Worm (Caenorhabditis elegans): ENCODE measurements around the gene bas-1.

DNA sequence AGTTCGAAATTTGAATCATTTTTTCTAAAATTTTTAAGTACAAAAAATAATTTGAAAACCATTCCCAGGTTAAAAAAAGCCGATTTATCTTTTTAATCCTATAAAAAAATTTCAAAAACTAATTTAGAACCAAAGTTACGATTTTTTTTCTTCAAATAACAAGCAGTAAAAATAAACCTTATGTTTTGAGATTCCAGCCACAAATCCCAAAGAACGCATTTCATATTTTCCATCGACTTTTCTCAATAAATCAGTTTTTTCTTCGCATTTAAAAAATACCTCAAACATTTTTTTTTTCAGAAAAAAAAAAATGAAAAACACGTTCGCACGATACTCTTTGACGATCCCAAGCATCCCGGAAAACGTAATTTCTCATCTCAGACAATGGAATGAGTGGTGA is 23.1 kb downstream of the bas-1 start, which contains the start of gene ckk-1:
- TF ChIP-seq M03D4.4 (tag; optimal IDR thresholded peaks at IDR 0.05) (no peak), elt-3 (tag; optimal IDR thresholded peaks at IDR 0.05) (no peak), unc-39 (tag; optimal IDR thresholded peaks at IDR 0.05) (no peak), drap-1 (GFP tag; optimal IDR thresholded peaks at IDR 0.05) (no peak), lin-13 (tag; optimal IDR thresholded peaks at IDR 0.05) (no peak), blmp-1 (tag; optimal IDR thresholded peaks at IDR 0.05) (no peak), pha-4 (tag; optimal IDR thresholded peaks at IDR 0.05) (no peak), mep-1 (tag; optimal IDR thresholded peaks at IDR 0.05) (no peak), ceh-39 (tag; optimal IDR thresholded peaks at IDR 0.05) (no peak), snpc-4 (tag; optimal IDR thresholded peaks at IDR 0.05) (no peak), nhr-237 (tag; optimal IDR thresholded peaks at IDR 0.05) (no peak), ztf-11 (tag; optimal IDR thresholded peaks at IDR 0.05) (no peak), ces-1 (GFP tag; optimal IDR thresholded peaks at IDR 0.05) (no peak)
